Worm (Caenorhabditis elegans) whole organism, L4/young adult: ENCODE data around the gene Y94H6A.10.

Experiments used
- W03F9.2 ChIP-seq: fragments of 150-350 bp; optimal IDR thresholded peaks from 2 replicates; lab custom pipeline; 2014; ENCODE audit warnings: missing biosample characterization, missing genetic modification characterization
- dao-5 ChIP-seq: sonication (generic microtip); optimal IDR thresholded peaks from 2 replicates; lab custom pipeline; 2016; ENCODE audit warnings: missing genotype, missing genetic modification characterization, moderate library complexity, missing compliant biosample characterization
- him-1 ChIP-seq: sonication (generic microtip); optimal IDR thresholded peaks from 2 replicates; lab custom pipeline; 2016; ENCODE audit warnings: missing genotype, missing genetic modification reagents, missing genetic modification characterization, missing compliant biosample characterization

Gene Y94H6A.10

ce11 chrIV:2710203-2710935 is at the start of gene Y94H6A.10:
Y94H6A.10 (minus strand) TSS chrIV:2710666.
- TF ChIP-seq him-1 (tag; lab: Kevin White, UChicago) (no peak), W03F9.2 (no peak), dao-5 (no peak)

DNA sequence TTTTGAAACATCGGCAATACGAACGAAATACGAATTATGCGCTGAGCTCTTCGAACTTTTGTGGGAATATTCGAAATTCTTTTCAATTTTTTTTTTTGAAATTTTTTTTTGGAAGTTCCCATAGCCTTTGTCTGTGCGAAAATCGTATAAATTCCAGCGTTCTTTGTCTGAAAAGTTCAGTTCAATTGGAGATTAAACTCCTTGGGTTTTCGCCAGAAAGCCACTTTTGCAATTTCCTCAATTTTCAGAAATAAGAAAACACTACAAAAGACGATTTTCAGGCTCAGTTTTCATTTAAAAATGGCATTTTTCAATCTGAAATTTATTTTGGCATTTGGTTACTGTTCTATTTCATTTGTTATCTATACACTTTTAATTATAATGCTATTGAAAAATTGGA is 48.7 kb upstream of the Y94H6A.10 start, which contains the start of gene Y54G2A.38:
TSS of gene Y54G2A.38 (plus strand) at position 301 of the 400 bp plus-strand sequence.
- TF ChIP-seq dao-5 (no peak), W03F9.2 (no peak), him-1 (tag; lab: Kevin White, UChicago) (no peak)

DNA sequence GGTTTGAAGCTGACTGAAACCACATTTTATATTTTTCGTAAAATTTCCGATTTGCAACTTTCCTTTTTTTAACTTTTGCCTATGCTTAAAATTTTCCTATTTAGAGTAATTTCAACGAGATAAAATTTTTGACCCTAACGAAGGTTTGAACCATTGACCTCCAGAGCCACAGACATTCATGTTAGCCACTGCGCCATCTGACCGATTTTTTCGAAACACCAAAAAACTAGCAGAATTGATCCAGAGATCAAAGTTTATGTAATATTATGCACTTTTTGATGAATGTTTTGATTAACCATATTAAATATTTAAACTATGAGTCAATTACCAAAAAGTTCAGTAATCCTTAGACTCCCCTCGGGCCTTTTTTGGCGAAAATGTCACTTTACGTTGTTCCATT is 47.6 kb upstream of the Y94H6A.10 start:
- TF ChIP-seq dao-5 (no peak), W03F9.2 (no peak), him-1 (tag; lab: Kevin White, UChicago) (no peak)

ce11 chrIV:2753541-2753940 is 43.1 kb upstream of the Y94H6A.10 start:
- TF ChIP-seq W03F9.2 (no peak), dao-5 (no peak), him-1 (tag; lab: Kevin White, UChicago) (no peak)

ce11 chrIV:2751568-2751967 is 41.1 kb upstream of the Y94H6A.10 start, which contains the start of gene Y54G2A.41:
Y54G2A.41 (plus strand) TSS chrIV:2751868.
- TF ChIP-seq dao-5 (no peak), W03F9.2 (no peak), him-1 (tag; lab: Kevin White, UChicago) (no peak)

- no peak for TF ChIP-seq dao-5
- TF ChIP-seq W03F9.2, result no peak
- no peak for TF ChIP-seq him-1 (tag; lab: Kevin White, UChicago)
Observed at ce11 chrIV:2750607-2751006, 40.1 kb upstream of the Y94H6A.10 start.

DNA sequence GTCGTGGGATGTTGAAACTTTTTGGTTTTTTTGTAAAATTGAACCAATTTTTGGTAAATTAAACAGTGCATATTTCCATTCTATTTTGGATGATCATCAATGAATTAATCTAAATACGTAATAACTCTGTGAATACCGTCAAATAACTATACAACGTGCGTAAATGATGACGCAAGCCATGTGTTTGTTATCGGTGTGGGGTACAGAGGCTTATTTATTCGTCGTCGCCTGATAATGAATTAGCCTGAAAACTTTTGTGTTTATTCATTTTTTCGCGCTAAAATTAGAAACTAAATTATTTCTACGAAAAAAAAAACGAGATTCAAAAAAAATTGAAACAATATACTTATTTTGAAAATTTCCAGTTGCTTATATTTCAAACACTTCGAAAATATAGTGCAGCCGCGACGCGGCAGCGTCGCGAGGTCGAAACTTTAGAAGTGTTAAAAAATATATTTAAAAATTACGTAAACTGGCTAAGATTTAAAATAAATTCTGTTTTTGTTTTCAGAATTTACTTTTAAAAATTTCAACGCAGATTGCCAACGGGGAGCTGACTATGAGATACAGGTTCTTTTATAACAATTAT is 38.5 kb upstream of the Y94H6A.10 start:
- TF ChIP-seq dao-5, result no peak
- no peak for TF ChIP-seq him-1 (tag; lab: Kevin White, UChicago)
- TF ChIP-seq W03F9.2, result no peak

ce11 chrIV:2747385-2748007 is 37.0 kb upstream of the Y94H6A.10 start:
- TF ChIP-seq dao-5 (no peak), W03F9.2 (no peak), him-1 (tag; lab: Kevin White, UChicago) (no peak)

- TF ChIP-seq W03F9.2 (no peak), dao-5 (no peak), him-1 (tag; lab: Kevin White, UChicago) (no peak)
Observed at ce11 chrIV:2742470-2743044, 32.1 kb upstream of the Y94H6A.10 start, which contains the start of gene nhr-277. nhr-277 (plus strand) TSS chrIV:2742994.

- no peak for TF ChIP-seq W03F9.2
- no peak for TF ChIP-seq him-1 (tag; lab: Kevin White, UChicago)
- TF ChIP-seq dao-5, result no peak
Observed at ce11 chrIV:2738466-2738865, 28.0 kb upstream of the Y94H6A.10 start.

DNA sequence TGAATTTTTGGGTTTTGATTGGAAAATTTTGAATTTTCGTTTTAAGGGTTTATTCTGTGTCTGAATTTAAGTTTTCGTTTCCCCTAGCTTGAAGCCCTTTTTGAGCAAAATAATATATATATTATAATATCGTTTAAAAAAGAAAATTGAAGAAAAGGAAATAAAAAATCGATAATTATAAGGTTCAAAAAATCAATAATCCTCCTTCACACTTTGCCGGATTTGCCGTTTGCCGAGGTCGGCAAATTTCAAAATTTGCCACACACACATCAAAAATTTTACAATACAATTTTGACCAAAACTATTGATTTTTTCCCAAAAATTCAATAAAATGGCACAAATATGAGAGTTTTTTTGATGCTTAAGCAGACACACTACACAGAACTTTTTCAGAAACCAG is 26.1 kb upstream of the Y94H6A.10 start:
- TF ChIP-seq him-1 (tag; lab: Kevin White, UChicago) (no peak), dao-5 (no peak), W03F9.2 (no peak)

DNA sequence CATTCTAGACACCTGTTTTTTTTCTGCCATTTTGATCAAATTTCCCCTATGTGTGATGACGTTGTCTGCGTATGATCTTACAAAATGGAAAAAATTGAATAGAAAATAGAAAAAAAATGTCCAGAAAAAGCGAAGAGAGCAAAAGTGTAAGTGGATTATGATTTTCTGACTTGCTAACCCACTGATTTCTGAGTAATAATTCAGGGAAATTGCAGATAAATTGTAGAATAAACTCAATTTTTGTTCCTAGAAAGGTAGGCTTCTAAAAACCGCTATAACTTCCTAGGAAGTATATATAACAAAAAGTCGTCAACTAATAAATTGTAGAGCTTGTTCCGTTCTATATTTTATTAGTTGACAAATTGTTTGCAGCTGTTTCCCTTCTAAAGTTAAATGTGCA is 24.2 kb upstream of the Y94H6A.10 start:
- TF ChIP-seq him-1 (tag; lab: Kevin White, UChicago) (no peak), W03F9.2 (no peak), dao-5 (no peak)

- TF ChIP-seq W03F9.2, result no peak
- no peak for TF ChIP-seq dao-5
- no peak for TF ChIP-seq him-1 (tag; lab: Kevin White, UChicago)
Observed at ce11 chrIV:2729957-2730356, 19.5 kb upstream of the Y94H6A.10 start, which contains the start of gene Y94H6A.2. Y94H6A.2 (plus strand) TSS chrIV:2730292.

DNA sequence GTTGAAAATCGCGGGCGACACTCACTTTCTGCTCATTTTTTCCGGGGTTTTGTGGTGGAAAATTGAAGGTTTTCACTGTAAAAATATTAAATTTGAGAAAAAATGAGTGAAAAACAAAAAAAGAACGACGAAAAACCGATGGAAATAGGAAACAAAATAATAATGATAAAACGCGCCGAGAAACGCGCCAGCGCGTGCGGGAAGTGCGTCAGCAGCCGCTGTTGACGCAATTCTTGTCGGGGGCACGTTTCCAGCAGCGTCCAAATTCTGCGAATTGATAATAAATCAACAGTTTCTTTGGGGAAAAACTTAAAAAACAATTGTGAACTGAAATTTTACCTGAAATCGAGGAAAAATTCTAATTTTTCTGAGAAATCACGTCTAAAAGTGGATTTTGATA is 15.3 kb upstream of the Y94H6A.10 start, which contains the start of gene ubxn-2:
TSS of gene ubxn-2 (minus strand) at position 36 of the 400 bp plus-strand sequence.
- TF ChIP-seq dao-5, result no peak
- TF ChIP-seq him-1 (tag; lab: Kevin White, UChicago), result peak; percentile 31
- peak; percentile 60 for TF ChIP-seq W03F9.2
